Fruit fly (Drosophila melanogaster) whole organism, larva: ENCODE measurements around the gene Dbct.

Experiments
- noc ChIP-seq: fragments of 200-800 bp; sonication (Bioruptor generic); optimal IDR thresholded peaks from 3 replicates; lab custom pipeline; 2019; ENCODE audit warnings: missing biosample characterization, mild to moderate bottlenecking, missing genetic modification characterization, moderate library complexity

The Dbct gene

dm6 chrX:15085777-15086510 lies at the start of gene Dbct, which contains the start of gene CG15027:
Gene Dbct, plus strand, starts transcription at chrX:15086125.
Gene CG15027, minus strand, starts transcription at chrX:15085827.
- peak; percentile 82 for TF ChIP-seq noc

DNA sequence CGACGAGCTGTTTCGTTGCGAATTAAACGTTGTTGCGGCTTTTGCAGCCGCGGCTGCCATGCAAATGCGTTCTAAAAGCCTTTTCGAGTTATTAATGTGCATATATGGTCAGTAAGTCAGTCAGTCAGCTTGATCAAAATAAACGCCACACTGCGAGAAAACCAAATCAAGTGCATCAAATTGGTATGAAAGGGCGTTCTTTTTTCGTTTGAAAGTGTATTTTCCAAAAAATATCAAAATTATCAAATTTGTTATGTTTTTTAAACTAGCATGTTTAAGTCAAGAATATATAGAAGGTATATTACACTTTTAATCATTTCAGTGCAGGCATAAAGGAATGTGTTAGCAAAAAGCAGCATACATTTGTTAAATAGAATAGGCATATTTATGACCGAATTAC lies 43.4 kb upstream of the Dbct start:
- TF ChIP-seq noc, result no peak

DNA sequence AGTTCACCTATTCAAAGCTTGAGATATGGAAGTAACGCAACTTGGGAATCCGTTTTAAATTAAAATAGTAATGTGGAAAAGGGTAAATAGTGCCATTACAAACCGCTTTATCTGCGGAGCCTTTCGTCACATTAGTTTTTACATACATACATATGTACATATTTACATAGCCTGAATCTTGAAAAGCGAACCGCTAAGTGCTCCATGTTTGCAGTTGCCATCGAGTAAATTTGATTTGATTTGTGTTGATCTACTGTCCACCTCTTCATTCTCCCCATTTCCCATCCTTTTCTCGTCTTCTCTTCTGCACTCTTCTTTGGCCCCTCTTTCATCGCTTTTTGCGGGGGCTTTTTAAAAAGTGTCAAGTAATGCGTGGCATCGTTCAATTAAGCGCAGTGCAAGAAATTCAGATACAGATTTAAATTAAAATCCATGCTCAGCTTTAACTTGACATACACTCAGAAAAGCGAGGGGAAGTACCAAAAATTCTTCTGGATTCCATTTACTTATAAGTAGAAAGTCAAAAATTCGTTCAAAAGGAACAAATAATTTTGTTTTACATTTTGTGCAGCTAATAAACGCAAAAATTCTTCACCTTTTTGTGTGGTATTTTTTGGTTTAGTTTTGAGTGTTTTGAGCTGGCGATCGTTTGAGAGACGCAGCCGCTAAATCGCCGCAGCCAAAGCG lies 42.8 kb upstream of the Dbct start:
- no peak for TF ChIP-seq noc

- peak; percentile 63 for TF ChIP-seq noc
Measured at dm6 chrX:15043700-15044225, 42.2 kb upstream of the Dbct start, which contains the start of gene CG5541. Gene CG5541, plus strand, starts transcription at chrX:15044123.

DNA sequence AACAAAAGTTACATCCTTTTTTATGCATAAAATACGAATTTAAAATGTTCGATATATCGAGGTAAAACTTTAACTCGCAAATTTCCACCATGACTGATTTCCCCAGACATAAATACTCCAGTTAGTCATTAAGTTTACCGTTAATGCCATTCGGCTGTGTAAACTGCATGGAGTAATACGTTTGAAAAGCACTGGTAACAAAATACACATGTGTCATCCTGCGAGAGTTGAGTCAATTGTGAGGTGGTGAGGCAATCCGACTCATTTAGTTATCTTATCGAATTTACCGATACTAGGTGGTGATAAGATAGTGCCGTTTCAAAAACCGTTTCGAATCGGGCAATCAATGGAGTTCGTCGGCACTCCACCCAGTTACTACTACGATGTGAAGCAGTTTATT lies 40.3 kb upstream of the Dbct start:
- no peak for TF ChIP-seq noc

DNA sequence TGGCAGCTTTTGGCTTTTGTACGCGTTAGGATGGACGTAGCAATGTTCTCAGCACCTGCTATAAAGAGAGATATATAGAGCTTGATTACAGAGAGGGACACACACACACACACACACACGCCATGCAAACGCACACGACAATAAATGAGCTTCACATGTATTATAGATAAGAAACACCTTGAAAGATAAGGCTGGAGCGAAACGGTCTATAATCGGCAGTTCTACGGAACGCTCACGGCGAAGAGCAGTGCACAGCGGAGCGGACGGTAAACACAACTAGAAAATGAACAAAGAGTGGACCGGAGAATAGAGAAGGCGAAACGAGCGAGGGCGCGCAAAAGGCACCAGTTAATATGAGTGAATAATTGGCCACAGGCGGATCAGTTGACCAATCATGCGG lies 37.2 kb upstream of the Dbct start:
- TF ChIP-seq noc, result peak; percentile 48

DNA sequence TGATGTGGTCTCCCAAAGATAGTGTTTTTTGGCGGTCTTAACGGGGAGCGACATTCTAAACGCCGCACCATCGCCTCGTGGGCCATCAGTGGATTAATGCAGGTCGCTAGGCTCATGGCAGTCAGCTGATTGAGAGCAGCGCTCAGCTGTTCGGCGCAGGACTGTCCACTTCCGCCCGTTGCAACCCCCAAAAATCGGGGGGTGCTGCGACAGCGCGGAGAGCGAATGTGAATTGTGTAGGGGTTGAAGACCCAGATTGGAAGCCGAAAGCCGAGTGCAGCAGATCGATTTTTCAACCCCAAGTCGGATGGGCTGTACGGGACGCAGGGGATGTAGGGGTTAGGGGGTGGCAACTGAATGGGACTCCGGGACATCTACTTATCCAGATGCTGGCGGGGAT lies 23.3 kb upstream of the Dbct start:
- TF ChIP-seq noc, result no peak

- TF ChIP-seq noc, result no peak
Measured at dm6 chrX:15063404-15064062, 22.4 kb upstream of the Dbct start, which contains the start of the genes hiw and ND-B18. Gene hiw, minus strand, starts transcription at chrX:15063429. Gene ND-B18, plus strand, starts transcription at chrX:15063733.

dm6 chrX:15066374-15067057 lies 19.4 kb upstream of the Dbct start, which contains the start of the genes opm and dob:
Gene opm, minus strand, starts transcription at chrX:15066432.
Gene dob, plus strand, starts transcription at chrX:15067007.
- TF ChIP-seq noc, result peak; percentile 15

DNA sequence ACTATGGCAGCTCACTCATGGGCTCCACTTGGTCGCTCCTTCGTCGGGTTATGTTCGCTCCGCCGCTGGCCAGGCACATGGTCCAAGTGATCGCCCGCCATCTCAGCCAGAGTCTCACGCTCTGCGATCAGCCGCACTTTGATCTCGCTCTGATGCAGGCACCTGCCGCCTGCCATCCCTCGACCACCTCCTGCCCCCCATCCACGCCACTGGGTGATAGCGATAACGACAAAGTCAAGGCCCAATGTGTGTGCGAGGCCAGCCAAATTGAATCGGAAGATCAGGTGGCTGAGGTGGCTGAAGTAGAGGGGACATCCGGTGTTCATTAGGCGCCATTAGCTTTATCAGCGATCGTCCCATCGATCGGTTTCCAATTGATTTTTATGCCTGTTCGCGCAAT lies 17.4 kb upstream of the Dbct start:
- TF ChIP-seq noc, result no peak

DNA sequence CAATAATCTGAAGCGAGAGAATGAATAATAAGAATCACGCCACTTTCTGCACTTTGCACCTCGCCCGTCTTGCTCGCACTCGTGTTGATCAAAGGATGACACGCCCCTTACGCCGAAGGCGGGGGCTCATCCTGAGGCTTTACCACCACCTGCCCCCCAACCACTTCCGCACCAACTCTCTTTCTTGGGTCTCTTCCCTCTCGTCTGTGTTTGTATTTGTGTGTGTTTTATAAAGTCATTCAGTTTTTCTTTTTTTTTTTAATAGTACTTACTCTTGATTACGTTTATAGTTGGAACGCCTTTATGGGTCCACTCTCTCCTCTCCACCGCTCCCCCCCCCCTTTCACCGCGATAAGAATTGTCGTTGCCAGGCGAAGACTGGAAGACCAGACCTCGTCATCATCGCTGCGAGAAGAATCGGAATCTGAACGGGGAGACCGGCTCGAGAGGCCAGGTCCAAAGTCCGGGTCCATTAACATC lies 16.5 kb upstream of the Dbct start:
- peak; percentile 86 for TF ChIP-seq noc

- no peak for TF ChIP-seq noc
Measured at dm6 chrX:15070137-15070536, 15.8 kb upstream of the Dbct start.

DNA sequence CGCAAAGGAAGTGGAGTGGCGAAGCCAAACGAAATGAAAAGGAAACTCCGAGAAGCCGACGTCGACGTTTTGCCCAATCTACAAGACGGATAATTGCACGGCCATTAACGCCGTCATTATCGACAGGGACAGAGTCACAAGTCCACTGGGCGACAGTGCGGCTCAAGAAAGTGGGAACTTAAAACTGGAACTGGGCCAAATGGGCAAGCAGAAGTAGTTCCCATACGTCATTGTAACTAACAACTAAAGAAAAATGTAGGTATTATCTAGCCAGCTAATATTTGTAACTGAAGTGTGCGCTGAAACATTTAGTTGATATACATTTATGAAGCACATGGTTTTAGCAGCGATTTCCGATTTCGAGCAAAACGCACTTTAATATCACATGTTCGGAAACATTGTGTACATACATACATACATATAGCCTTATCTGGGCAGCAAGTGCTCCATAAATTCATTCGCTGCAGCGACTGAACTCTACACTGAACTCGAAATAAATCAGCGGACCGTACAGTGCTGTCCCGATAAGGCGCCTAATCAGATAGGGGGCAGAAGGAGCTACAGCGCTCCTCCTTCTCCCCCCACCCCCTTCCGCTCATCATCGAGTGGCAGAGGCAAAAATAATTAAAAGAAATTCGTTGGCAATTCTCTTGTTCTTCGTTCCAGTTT lies 15.0 kb upstream of the Dbct start:
- peak; percentile 68 for TF ChIP-seq noc

dm6 chrX:15074646-15075351 lies 11.1 kb upstream of the Dbct start:
- TF ChIP-seq noc, result peak; percentile 91

dm6 chrX:15075485-15076037 lies 10.4 kb upstream of the Dbct start:
- TF ChIP-seq noc, result no peak
